Fruit fly (Drosophila melanogaster) whole organism: ENCODE measurements around the gene CG5177.

Source experiments
- psq ChIP-seq: fragments of >200 bp; optimal IDR thresholded peaks from 2 replicates; lab custom pipeline; 2017
- usp ChIP-seq: fragments of >200 bp; optimal IDR thresholded peaks from 2 replicates; lab custom pipeline; 2017; ENCODE audit warnings: missing biosample characterization, missing genetic modification characterization, mixed read lengths

dm6 chr2L:7358788-7359187 lies 46.2 kb upstream of the CG5177 start:
- TF ChIP-seq usp (GFP tag; lab: Kevin White, UChicago) (no peak), psq (lab: Kevin White, UChicago) (no peak)
